Worm (Caenorhabditis elegans) whole organism, L4/young adult: ENCODE measurements around the gene ZK896.5.

Source experiments
- W03F9.2 ChIP-seq: fragments of 150-350 bp; optimal IDR thresholded peaks from 2 replicates; lab custom pipeline; 2014; ENCODE audit warnings: missing biosample characterization, missing genetic modification characterization
- dao-5 ChIP-seq: sonication (generic microtip); optimal IDR thresholded peaks from 2 replicates; lab custom pipeline; 2016; ENCODE audit warnings: missing genotype, missing genetic modification characterization, moderate library complexity, missing compliant biosample characterization
- him-1 ChIP-seq: sonication (generic microtip); optimal IDR thresholded peaks from 2 replicates; lab custom pipeline; 2016; ENCODE audit warnings: missing genotype, missing genetic modification reagents, missing genetic modification characterization, missing compliant biosample characterization

The ZK896.5 gene

DNA sequence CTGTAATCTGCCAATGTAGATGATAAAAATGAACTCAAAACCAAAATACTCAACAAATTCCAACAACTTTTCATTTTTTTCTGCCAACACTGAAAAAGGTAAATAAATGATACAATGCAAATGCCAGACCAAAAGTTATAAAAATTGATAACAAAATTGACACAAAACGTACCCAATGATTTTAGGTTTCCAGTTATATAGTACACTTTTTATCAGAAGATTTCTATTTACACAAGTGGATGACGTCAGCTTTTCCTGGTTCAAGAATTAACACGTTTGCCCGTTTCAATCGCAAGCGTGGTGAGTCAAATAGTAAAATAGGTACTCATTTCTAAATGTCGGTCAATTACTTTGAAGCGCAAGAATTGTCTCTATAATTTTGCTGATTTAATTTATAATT is at the start of gene ZK896.5:
TSS of gene ZK896.5 (minus strand) at position 89 of the 400 bp plus-strand sequence.
- no peak for TF ChIP-seq W03F9.2 (tag; lab: Kevin White, UChicago)
- TF ChIP-seq dao-5 (tag; lab: Kevin White, UChicago): no peak
- TF ChIP-seq him-1 (tag; lab: Kevin White, UChicago): no peak

DNA sequence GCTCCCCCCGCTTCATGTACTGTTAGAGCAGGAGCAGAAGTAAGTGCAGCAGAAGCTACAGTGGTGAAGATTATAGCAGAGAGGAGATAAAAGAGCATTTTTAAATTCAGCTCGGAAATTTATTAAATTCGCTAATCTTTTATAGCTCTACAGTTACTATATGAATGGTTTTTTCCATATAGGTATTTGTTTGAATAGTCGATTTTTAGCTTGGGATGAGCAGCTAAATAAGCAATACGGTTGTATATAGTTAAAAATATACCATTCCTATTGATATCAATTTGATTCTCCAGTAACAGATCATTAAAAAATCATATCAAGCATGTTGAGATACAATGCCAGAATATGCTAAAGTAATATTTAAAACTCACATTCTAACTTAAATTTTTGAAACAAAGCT is 47.2 kb upstream of the ZK896.5 start, which contains the start of gene srlf-5:
TSS of gene srlf-5 (minus strand) at position 101 of the 400 bp plus-strand sequence.
- TF ChIP-seq him-1 (tag; lab: Kevin White, UChicago) (no peak), W03F9.2 (tag; lab: Kevin White, UChicago) (no peak), dao-5 (tag; lab: Kevin White, UChicago) (no peak)

DNA sequence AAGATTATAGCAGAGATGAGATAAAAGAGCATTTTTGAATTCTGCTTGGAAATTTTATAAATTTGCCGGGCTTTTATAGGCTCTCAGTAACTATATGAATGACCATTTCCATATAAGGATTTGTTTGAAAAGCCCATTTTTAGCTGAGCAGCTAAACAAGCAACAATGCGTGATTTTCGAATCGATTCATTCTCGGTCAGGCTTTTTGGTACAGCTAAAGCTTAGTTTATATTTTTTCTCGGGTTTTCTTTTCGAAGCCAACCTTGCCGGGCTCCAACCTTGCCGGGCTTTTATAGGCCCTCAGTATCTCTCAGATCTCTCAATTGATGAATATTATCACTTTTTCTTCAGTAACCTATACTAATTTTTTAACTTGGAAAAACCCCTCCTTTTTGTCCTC is 44.9 kb upstream of the ZK896.5 start, which contains the start of gene srlf-4:
TSS of gene srlf-4 (minus strand) at position 101 of the 400 bp plus-strand sequence.
- no peak for TF ChIP-seq him-1 (tag; lab: Kevin White, UChicago)
- TF ChIP-seq W03F9.2 (tag; lab: Kevin White, UChicago): no peak
- TF ChIP-seq dao-5 (tag; lab: Kevin White, UChicago): no peak

DNA sequence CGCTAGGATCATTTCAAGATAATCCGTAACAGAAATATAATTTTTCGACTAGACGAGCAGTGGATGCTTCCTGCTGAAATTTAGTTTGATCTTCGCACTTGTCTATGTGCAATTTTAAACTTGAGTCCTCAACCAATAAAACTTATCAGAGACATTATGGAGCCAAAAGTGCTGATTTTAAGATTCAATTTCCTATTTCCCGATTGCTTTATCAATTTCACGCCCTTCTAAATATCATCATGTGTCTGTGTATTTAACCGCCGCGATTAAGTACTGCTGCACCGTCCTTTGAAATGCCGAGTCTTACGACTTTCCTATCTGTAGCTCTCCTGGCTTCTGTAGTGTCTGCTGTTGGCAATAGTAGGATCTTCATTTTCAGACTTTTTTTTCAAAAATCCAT is 41.6 kb upstream of the ZK896.5 start, which contains the start of gene C32H11.4:
TSS of gene C32H11.4 (plus strand) at position 238 of the 400 bp plus-strand sequence.
- no peak for TF ChIP-seq dao-5 (tag; lab: Kevin White, UChicago)
- no peak for TF ChIP-seq W03F9.2 (tag; lab: Kevin White, UChicago)

DNA sequence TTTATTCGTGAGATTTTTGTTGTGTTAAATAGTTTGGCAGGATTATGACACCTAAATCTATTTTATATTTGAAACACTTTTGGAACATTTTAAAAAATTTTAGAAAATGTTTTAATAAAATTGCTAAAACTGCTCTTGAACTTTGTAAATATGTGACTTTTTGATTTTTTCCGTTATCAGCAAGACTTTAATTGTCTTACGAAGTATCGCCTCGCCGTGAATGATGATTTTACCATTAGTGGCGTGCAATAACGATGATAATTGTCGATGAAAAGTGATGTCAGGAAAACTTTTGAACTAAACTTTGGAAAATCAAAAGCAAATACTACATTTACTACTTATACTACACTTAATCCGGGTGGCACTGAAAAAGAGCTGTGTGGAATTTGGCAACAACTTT is 41.1 kb upstream of the ZK896.5 start:
- TF ChIP-seq W03F9.2 (tag; lab: Kevin White, UChicago): no peak
- no peak for TF ChIP-seq dao-5 (tag; lab: Kevin White, UChicago)
- TF ChIP-seq him-1 (tag; lab: Kevin White, UChicago): no peak

DNA sequence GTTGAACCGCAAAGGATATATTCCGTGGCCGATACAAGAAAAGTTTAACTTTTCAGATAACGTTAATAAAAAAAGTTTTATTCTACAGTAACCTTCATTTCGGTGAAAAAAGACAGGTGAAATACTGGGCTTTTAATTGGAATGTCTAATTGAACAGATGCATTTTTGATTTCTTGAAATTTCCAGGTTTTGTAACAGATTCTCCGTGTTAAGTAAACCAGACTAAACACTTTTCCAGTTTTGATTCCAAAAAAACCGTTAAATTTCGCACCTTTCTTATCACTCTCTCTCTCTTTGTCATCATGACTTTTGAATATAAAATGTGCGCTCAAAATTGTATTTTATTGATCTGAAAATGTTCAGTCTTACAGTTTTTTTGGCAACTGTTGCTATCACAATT is 38.8 kb upstream of the ZK896.5 start, which contains the start of gene C32H11.3:
TSS of gene C32H11.3 (plus strand) at position 301 of the 400 bp plus-strand sequence.
- TF ChIP-seq him-1 (tag; lab: Kevin White, UChicago) (no peak), W03F9.2 (tag; lab: Kevin White, UChicago) (no peak), dao-5 (tag; lab: Kevin White, UChicago) (no peak)

DNA sequence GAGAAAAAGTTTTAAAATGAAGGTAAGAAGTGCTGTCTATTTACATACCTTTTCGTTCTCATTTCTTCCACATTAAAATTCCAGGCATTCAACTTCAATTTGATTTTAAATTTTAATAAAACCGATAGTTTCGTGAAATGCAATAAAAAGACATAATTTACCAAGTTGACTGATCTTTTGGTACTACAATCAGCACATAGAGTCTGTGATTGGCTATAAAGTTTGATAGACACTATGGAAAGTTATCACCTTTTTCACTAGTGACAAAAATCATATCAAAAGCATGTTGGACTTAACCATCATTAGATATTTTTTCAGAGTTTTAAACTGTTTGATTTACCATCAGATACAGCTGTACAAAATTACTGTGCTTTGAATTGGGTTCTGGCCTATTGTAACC is 36.0 kb upstream of the ZK896.5 start, which contains the start of gene srz-15:
TSS of gene srz-15 (plus strand) at position 301 of the 400 bp plus-strand sequence.
- no peak for TF ChIP-seq dao-5 (tag; lab: Kevin White, UChicago)
- TF ChIP-seq W03F9.2 (tag; lab: Kevin White, UChicago): no peak
- TF ChIP-seq him-1 (tag; lab: Kevin White, UChicago): no peak

DNA sequence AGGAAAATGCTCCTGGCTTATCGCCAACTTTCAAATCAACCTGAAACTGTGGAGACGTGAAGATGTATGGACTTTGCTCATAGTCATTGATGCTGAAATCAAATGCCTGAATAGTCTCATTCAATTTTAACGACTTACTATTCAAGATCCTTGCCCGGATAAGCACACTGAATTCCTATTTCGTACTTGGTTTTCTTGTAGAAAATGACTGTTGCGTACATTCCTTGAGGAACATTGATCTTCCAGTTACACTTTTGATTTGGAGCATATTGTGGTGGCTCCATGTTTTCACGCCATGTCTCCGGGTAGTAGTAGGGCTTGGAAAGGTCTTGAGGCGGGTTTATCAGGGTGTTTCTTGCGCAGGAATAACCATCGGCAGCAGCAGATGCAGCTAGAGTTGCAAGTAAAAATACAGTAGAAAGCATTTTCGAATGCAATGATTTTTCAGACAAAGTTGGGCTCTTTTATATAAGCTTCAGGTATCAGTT is 35.1 kb upstream of the ZK896.5 start, which contains the start of gene irg-6:
TSS of gene irg-6 (minus strand) at position 438 of the 488 bp plus-strand sequence.
- TF ChIP-seq him-1 (tag; lab: Kevin White, UChicago): no peak
- TF ChIP-seq W03F9.2 (tag; lab: Kevin White, UChicago): no peak
- no peak for TF ChIP-seq dao-5 (tag; lab: Kevin White, UChicago)

DNA sequence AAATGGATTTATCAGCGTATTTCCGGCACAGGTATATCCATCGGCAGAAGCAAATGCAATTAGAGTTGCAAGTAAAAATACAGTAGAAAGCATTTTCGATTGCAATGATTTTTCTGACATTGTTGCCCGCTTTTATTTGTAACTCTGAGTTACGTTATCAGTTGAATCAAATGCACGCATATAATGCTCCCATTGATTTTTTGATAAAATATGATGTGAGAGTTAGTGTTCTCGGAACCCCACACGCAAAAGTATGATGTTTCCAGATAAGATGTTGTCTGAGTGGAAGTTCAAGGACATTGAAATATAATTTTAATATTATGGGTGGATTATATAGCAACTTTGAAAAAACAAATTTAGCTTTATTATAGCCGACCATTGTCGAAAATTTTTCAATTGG is 32.5 kb upstream of the ZK896.5 start, which contains the start of gene K08D8.5:
TSS of gene K08D8.5 (minus strand) at position 140 of the 400 bp plus-strand sequence.
- TF ChIP-seq W03F9.2 (tag; lab: Kevin White, UChicago) (no peak), him-1 (tag; lab: Kevin White, UChicago) (no peak), dao-5 (tag; lab: Kevin White, UChicago) (no peak)

DNA sequence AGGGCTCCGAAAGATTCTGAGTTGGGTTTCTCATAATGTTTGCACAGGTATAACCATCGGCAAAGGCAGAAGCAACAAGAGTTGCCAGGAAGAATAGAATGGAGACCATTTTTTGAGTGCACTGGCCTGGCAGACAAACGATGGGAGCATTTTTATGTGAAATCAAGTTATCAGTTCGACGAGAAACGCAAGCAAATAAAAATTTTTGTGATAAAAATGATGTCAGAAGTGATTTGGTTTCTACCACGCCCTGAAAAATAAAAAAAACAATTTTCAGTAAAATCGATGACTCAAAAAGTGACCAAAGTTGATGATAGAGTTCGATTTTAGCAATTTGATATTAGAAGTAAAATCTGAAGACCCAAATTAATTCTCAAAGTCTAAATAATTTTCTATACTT is 30.4 kb upstream of the ZK896.5 start, which contains the start of gene K08D8.4:
TSS of gene K08D8.4 (minus strand) at position 128 of the 400 bp plus-strand sequence.
- TF ChIP-seq W03F9.2 (tag; lab: Kevin White, UChicago) (no peak), dao-5 (tag; lab: Kevin White, UChicago) (no peak), him-1 (tag; lab: Kevin White, UChicago) (no peak)

DNA sequence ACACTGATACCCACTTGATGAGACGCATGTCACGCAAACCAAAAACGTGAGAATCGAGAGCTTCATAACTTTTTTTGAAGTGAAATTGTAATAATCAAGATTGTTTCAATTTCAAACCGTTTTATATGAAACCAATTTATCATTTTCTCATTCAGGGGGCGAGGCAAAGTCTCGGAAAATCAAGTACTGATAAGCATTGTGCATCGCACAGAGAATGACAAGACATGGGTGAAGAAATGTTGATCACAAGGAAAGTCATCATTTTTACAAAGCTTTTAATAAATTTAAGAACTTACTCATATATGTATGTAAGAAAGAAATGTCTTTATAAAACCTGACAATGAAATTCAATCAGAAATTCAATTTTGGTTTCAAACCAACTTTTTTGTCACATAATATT is 27.1 kb upstream of the ZK896.5 start, which contains the start of gene K08D8.3:
TSS of gene K08D8.3 (minus strand) at position 131 of the 400 bp plus-strand sequence.
- TF ChIP-seq dao-5 (tag; lab: Kevin White, UChicago): no peak
- no peak for TF ChIP-seq W03F9.2 (tag; lab: Kevin White, UChicago)
- TF ChIP-seq him-1 (tag; lab: Kevin White, UChicago): no peak

DNA sequence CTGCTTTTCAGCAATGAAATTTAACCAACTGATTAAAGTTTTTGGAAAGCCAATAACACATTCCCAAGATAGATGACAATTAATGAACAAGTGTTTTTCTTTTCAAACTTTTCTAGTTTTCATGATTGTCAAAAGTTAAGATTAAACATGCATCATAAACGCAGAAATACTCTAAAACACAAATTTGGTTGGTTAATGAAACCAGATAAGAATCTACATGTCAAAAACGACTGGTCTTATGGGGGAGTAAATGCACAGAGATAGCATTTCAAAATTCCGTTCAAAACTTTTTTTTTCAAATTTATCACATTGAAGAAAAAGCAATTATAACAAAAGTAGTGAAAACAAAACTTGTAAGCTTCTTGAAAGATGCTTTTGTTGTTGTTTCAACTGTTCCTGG is 24.2 kb upstream of the ZK896.5 start:
- TF ChIP-seq him-1 (tag; lab: Kevin White, UChicago): no peak
- TF ChIP-seq W03F9.2 (tag; lab: Kevin White, UChicago): no peak
- no peak for TF ChIP-seq dao-5 (tag; lab: Kevin White, UChicago)

DNA sequence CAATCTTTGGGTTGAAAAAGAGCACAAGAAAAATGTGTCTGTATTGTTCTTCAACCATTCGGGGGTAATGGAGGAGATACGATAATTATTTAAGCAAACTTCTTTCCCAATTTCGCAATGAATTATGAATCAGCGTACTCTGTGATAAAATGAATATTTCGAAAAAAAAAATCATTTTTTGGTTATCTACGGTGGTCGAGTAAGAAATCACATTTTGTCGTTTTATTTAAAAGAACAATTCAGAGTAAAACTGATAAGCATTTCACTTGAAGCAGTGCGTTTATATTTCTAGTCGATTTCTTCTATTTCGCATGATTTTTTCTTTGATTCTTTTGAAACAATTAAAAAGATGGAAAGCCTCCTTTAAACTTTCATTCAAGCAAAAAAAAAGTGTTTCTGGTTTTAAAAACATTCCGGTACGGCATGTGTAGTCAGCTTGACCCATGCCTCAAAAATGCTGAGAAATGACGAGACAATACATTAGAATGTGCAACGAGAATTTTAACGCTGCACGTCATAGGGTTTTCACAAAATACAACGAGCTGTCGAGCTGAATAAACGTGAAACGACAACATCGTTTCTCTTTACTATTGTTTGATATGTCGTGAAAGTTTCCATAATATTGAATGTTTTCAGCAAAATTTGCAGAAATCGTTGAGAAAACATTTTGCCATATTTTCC is 23.1 kb upstream of the ZK896.5 start, which contains the start of gene K08D8.2:
TSS of gene K08D8.2 (plus strand) at position 631 of the 681 bp plus-strand sequence.
- TF ChIP-seq him-1 (tag; lab: Kevin White, UChicago) (no peak), dao-5 (tag; lab: Kevin White, UChicago) (no peak), W03F9.2 (tag; lab: Kevin White, UChicago) (no peak)
